Worm (Caenorhabditis elegans) whole organism, L2 larva: ENCODE measurements around the gene ZK686.3.

ENCODE experiments used
- R02D3.7 ChIP-seq: fragments of 150-350 bp; optimal IDR thresholded peaks from 2 replicates; lab custom pipeline; 2014; ENCODE audit warnings: missing biosample characterization, missing genetic modification characterization
- ZK546.5 ChIP-seq: sonication (generic microtip); optimal IDR thresholded peaks from 2 replicates; lab custom pipeline; 2017; ENCODE audit warnings: missing biosample characterization, missing genetic modification characterization
- aly-2 ChIP-seq: fragments of 150-350 bp; optimal IDR thresholded peaks from 2 replicates; lab custom pipeline; 2014; ENCODE audit warnings: missing biosample characterization, missing genetic modification characterization
- dmd-4 ChIP-seq: sonication (generic microtip); optimal IDR thresholded peaks from 2 replicates; lab custom pipeline; 2017; ENCODE audit warnings: missing biosample characterization, missing genetic modification characterization
- lsy-2 ChIP-seq, 2 experiments: fragments of 150-350 bp in 1 of 2; sonication (generic microtip) in 1 of 2; optimal IDR thresholded peaks; 2 replicates each; lab custom pipeline; 2014 to 2017; ENCODE audit warnings: missing biosample characterization in 2 of 2, missing genetic modification characterization in 2 of 2
- nhr-11 ChIP-seq: fragments of 150-350 bp; optimal IDR thresholded peaks from 2 replicates; lab custom pipeline; 2014; ENCODE audit warnings: missing biosample characterization, missing genetic modification characterization
- nhr-129 ChIP-seq: fragments of 150-350 bp; optimal IDR thresholded peaks from 2 replicates; lab custom pipeline; 2014; ENCODE audit warnings: missing biosample characterization, missing genetic modification characterization
- nhr-77 ChIP-seq: fragments of 150-350 bp; optimal IDR thresholded peaks from 2 replicates; lab custom pipeline; 2014; ENCODE audit warnings: missing biosample characterization, missing genetic modification characterization
- sma-9 ChIP-seq, 2 experiments: fragments of 150-350 bp in 1 of 2; sonication (generic microtip) in 1 of 2; optimal IDR thresholded peaks; 2 replicates each; lab custom pipeline; 2014 to 2016; ENCODE audit warnings: missing genetic modification characterization in 2 of 2, mild to moderate bottlenecking in 1 of 2, missing biosample characterization in 1 of 2, missing compliant biosample characterization in 1 of 2, missing genetic modification reagents in 1 of 2, moderate library complexity in 1 of 2
- unc-62 ChIP-seq: fragments of 150-350 bp; optimal IDR thresholded peaks from 2 replicates; lab custom pipeline; 2014; ENCODE audit warnings: missing biosample characterization, missing genetic modification reagents, missing genetic modification characterization
- ztf-4 ChIP-seq: fragments of 150-350 bp; optimal IDR thresholded peaks from 2 replicates; lab custom pipeline; 2014; ENCODE audit warnings: missing biosample characterization, missing genetic modification characterization

- TF ChIP-seq unc-62 (GFP tag; lab: Kevin White, UChicago) (no peak), ztf-4 (tag; lab: Kevin White, UChicago) (no peak), aly-2 (tag; lab: Kevin White, UChicago) (no peak), ZK546.5 (tag; lab: Kevin White, UChicago) (no peak), dmd-4 (tag; lab: Kevin White, UChicago) (no peak), lsy-2 (tag; optimal IDR thresholded peaks at IDR 0.05; lab: Kevin White, UChicago) (peak in 1 of 2 experiments; percentile 62), nhr-11 (tag; lab: Kevin White, UChicago) (no peak), sma-9 (GFP tag; optimal IDR thresholded peaks at IDR 0.05; lab: Kevin White, UChicago) (no peak), sma-9 (tag; optimal IDR thresholded peaks at IDR 0.05; lab: Kevin White, UChicago) (no peak), nhr-129 (tag; lab: Kevin White, UChicago) (no peak), nhr-77 (no peak), R02D3.7 (tag; lab: Kevin White, UChicago) (no peak)
Observed at ce11 chrIII:7779313-7779712, 10.4 kb upstream of the ZK686.3 start.
